Worm (Caenorhabditis elegans) whole organism, L4 larva: ENCODE results near the gene rcat-1.

ENCODE experiments used
- daf-12 ChIP-seq: fragments of 150-350 bp; optimal IDR thresholded peaks from 2 replicates; lab custom pipeline; 2014; ENCODE audit warnings: missing biosample characterization, missing genetic modification reagents, missing genetic modification characterization
- fkh-10 ChIP-seq: fragments of 150-350 bp; optimal IDR thresholded peaks from 2 replicates; lab custom pipeline; 2014; ENCODE audit warnings: missing biosample characterization, missing genetic modification reagents, missing genetic modification characterization
- lin-13 ChIP-seq: fragments of 150-350 bp; optimal IDR thresholded peaks from 2 replicates; lab custom pipeline; 2014; ENCODE audit warnings: missing biosample characterization, missing genetic modification reagents, missing genetic modification characterization
- lsy-2 ChIP-seq, 2 experiments: fragments of 150-350 bp in 1 of 2; sonication (generic microtip) in 1 of 2; optimal IDR thresholded peaks; 2 replicates each; lab custom pipeline; 2014 to 2017; ENCODE audit warnings: missing biosample characterization in 2 of 2, missing genetic modification characterization in 2 of 2
- mep-1 ChIP-seq: fragments of 150-350 bp; sonication (generic microtip); optimal IDR thresholded peaks from 3 replicates; lab custom pipeline; 2014; ENCODE audit warnings: missing biosample characterization, missing genetic modification characterization
- mes-2 ChIP-seq: sonication (generic microtip); optimal IDR thresholded peaks from 2 replicates; lab custom pipeline; 2016; ENCODE audit warnings: missing genotype, mild to moderate bottlenecking, missing genetic modification characterization, missing compliant biosample characterization; ENCODE audit not compliant: poor library complexity, severe bottlenecking
- nhr-237 ChIP-seq: sonication (generic microtip); optimal IDR thresholded peaks from 2 replicates; lab custom pipeline; 2017; ENCODE audit warnings: missing biosample characterization, missing genetic modification characterization
- snpc-1.2 ChIP-seq: fragments of 200-800 bp; sonication (Bioruptor generic); IDR thresholded peaks from 2 replicates; pipeline ENCODE4 v1.3.6; 2022; ENCODE audit warnings: missing genetic modification reagents, missing genetic modification characterization, missing compliant biosample characterization
- snpc-4 ChIP-seq: fragments of 150-350 bp; optimal IDR thresholded peaks from 2 replicates; lab custom pipeline; 2014; ENCODE audit warnings: missing biosample characterization, missing genetic modification characterization
- tag-97 ChIP-seq: fragments of 200-800 bp; sonication (Bioruptor generic); IDR thresholded peaks from 2 replicates; pipeline ENCODE4 v1.3.6; 2022; ENCODE audit warnings: missing genetic modification characterization, missing compliant biosample characterization
- tra-1 ChIP-seq: fragments of 200-800 bp; sonication (Bioruptor generic); IDR thresholded peaks from 2 replicates; pipeline ENCODE4 v1.3.6; 2022; ENCODE audit warnings: missing genetic modification reagents, missing genetic modification characterization, missing compliant biosample characterization

DNA sequence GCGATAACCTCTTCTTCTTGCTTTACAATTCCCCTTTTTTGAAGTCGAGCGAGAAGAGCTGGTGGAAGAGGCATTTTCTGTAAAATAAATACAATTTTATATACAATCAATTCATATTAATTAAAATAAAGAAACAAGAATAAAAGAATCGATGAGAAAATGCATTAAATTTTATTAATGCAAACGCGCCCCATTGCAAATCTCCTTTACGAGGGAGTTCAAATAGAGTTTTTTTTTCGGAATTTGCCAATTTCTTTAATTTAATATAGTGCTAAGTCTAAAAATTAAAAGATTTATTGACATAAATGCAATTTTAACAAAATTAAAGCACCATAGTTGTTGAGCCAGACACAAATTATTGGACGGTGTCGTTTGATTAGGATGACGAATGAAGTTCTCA is 6.4 kb upstream of the rcat-1 start, which contains the start of gene pqbp-1.1:
- TF ChIP-seq snpc-1.2 (GFP tag; lab: Robert Waterston, UW) (no peak), snpc-4 (tag; lab: Kevin White, UChicago) (no peak), lsy-2 (tag; optimal IDR thresholded peaks at IDR 0.05; lab: Kevin White, UChicago) (peak in 1 of 2 experiments; percentile 76), tag-97 (GFP tag; lab: Robert Waterston, UW) (no peak), lin-13 (GFP tag; lab: Kevin White, UChicago) (no peak), fkh-10 (GFP tag; lab: Kevin White, UChicago) (peak; percentile 13), nhr-237 (tag; lab: Kevin White, UChicago) (no peak), tra-1 (GFP tag; lab: Robert Waterston, UW) (no peak), daf-12 (tag; lab: Kevin White, UChicago) (no peak), mes-2 (tag; lab: Kevin White, UChicago) (peak; percentile 49), mep-1 (tag; lab: Kevin White, UChicago) (peak; percentile 79)
